Fruit fly (Drosophila melanogaster): ENCODE measurements around the gene CG17264.

The CG17264 gene

DNA sequence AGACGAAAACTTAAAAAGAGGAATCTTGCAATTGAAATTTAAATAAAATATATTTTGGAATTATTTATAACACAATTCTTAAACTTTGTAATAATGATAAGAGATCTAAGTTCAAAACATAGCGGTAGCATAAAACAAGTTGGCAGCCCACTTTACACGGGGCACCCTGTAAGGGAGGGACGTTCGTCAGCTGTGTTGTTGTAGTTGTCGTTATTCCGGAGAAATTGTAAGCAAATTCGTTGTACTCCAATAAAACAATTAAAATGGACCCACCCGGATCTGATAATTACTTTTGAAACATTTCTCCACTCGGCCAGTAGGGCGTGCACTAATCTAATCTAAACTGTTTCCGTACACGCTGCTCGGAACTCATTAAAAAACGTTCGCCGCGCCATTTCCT lies 12.0 kb downstream of the CG17264 start, which contains the start of gene GABPI:
GABPI (plus strand) TSS at position 190 of the 400 bp plus-strand sequence.
- TF ChIP-seq Hr83 (GFP tag; optimal IDR thresholded peaks at IDR 0.05; ENCODE audit: poor library complexity, severe bottlenecking) (peak; percentile 50), dsf (GFP tag; optimal IDR thresholded peaks at IDR 0.05; ENCODE audit: borderline replicate concordance) (no peak), GATAd (GFP tag; optimal IDR thresholded peaks at IDR 0.05) (peak; percentile 58), Rel (GFP tag; optimal IDR thresholded peaks at IDR 0.05) (no peak), Rel (tag; optimal IDR thresholded peaks at IDR 0.05) (peak; percentile 8), CG32264 (GFP tag; optimal IDR thresholded peaks at IDR 0.05) (no peak)

DNA sequence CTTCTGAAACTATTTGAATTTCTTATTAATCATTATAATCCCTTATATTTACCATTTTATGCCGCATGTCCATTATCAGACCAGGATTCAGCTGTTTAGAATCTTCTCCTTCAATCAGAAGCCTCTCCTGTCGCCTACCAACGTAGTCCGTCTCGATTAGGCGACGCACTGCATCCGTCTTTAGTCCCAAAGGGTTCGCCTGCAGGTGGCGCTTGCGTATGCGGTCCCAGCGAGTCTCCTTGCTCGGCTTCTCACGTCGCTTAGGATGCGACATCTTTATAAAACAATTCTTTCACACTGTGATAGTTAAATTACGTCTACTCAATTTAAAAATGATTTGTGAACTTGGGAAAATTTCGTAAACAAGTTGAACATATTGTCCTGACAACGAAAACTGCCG lies 16.7 kb downstream of the CG17264 start, which contains the start of gene CG17258:
CG17258 (minus strand) TSS at position 380 of the 400 bp plus-strand sequence.
- TF ChIP-seq foxo (GFP tag; optimal IDR thresholded peaks at IDR 0.05) (no peak), Hr83 (GFP tag; optimal IDR thresholded peaks at IDR 0.05; ENCODE audit: poor library complexity, severe bottlenecking) (no peak), Myc (optimal IDR thresholded peaks at IDR 0.05) (no peak)

- TF ChIP-seq CG9705 (GFP tag; optimal IDR thresholded peaks at IDR 0.05) (peak; percentile 81), dsf (GFP tag; optimal IDR thresholded peaks at IDR 0.05; ENCODE audit: borderline replicate concordance) (peak; percentile 90), brk (GFP tag; optimal IDR thresholded peaks at IDR 0.05) (no peak), Hr78 (GFP tag; optimal IDR thresholded peaks at IDR 0.05) (no peak), dmrt93B (GFP tag; optimal IDR thresholded peaks at IDR 0.05) (peak; percentile 89), OdsH (GFP tag; optimal IDR thresholded peaks at IDR 0.05) (peak; percentile 94), Sp1 (GFP tag; optimal IDR thresholded peaks at IDR 0.05) (peak; percentile 88), Vsx2 (GFP tag; optimal IDR thresholded peaks at IDR 0.05; ENCODE audit: partially characterized antibody) (no peak), sv (GFP tag; optimal IDR thresholded peaks at IDR 0.05) (peak; percentile 81), lola (GFP tag; optimal IDR thresholded peaks at IDR 0.05) (no peak), br (GFP tag; optimal IDR thresholded peaks at IDR 0.05) (peak; percentile 96), N (GFP tag; optimal IDR thresholded peaks at IDR 0.05) (no peak), Dif (GFP tag; optimal IDR thresholded peaks at IDR 0.05; ENCODE audit: partially characterized antibody) (no peak), psq (GFP tag; optimal IDR thresholded peaks at IDR 0.05) (peak; percentile 93), sage (GFP tag; optimal IDR thresholded peaks at IDR 0.05) (peak; percentile 72), Jra (GFP tag; optimal IDR thresholded peaks at IDR 0.05) (no peak), rgr (GFP tag; optimal IDR thresholded peaks at IDR 0.05) (peak; percentile 95), Abd-B (GFP tag; optimal IDR thresholded peaks at IDR 0.05) (no peak), tai (GFP tag; optimal IDR thresholded peaks at IDR 0.05) (no peak), usp (GFP tag; optimal IDR thresholded peaks at IDR 0.05) (no peak), jim (GFP tag; optimal IDR thresholded peaks at IDR 0.05) (no peak), Rel (GFP tag; optimal IDR thresholded peaks at IDR 0.05) (no peak), Rel (tag; optimal IDR thresholded peaks at IDR 0.05) (peak; percentile 68), GATAd (GFP tag; optimal IDR thresholded peaks at IDR 0.05) (peak; percentile 90), fru (GFP tag; optimal IDR thresholded peaks at IDR 0.05) (peak; percentile 95), Hnf4 (GFP tag; optimal IDR thresholded peaks at IDR 0.05) (no peak), dl (GFP tag; optimal IDR thresholded peaks at IDR 0.05; ENCODE audit: insufficient read depth in 1 of 2, partially characterized antibody in 2 of 2) (no peak), foxo (GFP tag; optimal IDR thresholded peaks at IDR 0.05) (peak; percentile 28 to 98), Myc (optimal IDR thresholded peaks at IDR 0.05) (peak; percentile 49), CrebA (GFP tag; optimal IDR thresholded peaks at IDR 0.05; ENCODE audit: borderline replicate concordance) (no peak), pan (optimal IDR thresholded peaks at IDR 0.05) (no peak), CG32264 (GFP tag; optimal IDR thresholded peaks at IDR 0.05) (peak; percentile 81), ey (GFP tag; optimal IDR thresholded peaks at IDR 0.05) (peak; percentile 94), HLH106 (tag; optimal IDR thresholded peaks at IDR 0.05) (peak; percentile 94), Mio (GFP tag; optimal IDR thresholded peaks at IDR 0.05) (peak; percentile 59), h (GFP tag; optimal IDR thresholded peaks at IDR 0.05) (peak; percentile 97), woc (GFP tag; optimal IDR thresholded peaks at IDR 0.05) (no peak), Hr83 (GFP tag; optimal IDR thresholded peaks at IDR 0.05; ENCODE audit: poor library complexity, severe bottlenecking) (no peak), Dfd (GFP tag; optimal IDR thresholded peaks at IDR 0.05) (no peak)
These were observed 18.9 kb downstream of the CG17264 start, which contains the start of the genes CG17260 and SerRS for dm6 chr2L:3037153-3037579. Gene CG17260 (plus strand): TSS chr2L:3037230. Gene SerRS (minus strand): TSS chr2L:3037403.

All from whole organism, wandering third instar larva.